Worm (Caenorhabditis elegans) whole organism, early embryonic: ENCODE results near the gene pals-23.
A peak's percentile ranks its signal among the peaks of the same experiment; 100 is the strongest.
"Not testable (repeated sequence)": the region's sequence is repeated elsewhere in the genome, so short reads cannot be mapped to it uniquely, and the experiment has no call there.

Experiments
- B0310.2 ChIP-seq: sonication (generic microtip); optimal IDR thresholded peaks from 2 replicates; lab custom pipeline; 2016; ENCODE audit warnings: mild to moderate bottlenecking, missing genetic modification characterization, missing compliant biosample characterization
- F13C5.2 ChIP-seq: sonication (generic microtip); optimal IDR thresholded peaks from 2 replicates; lab custom pipeline; 2017; ENCODE audit warnings: mild to moderate bottlenecking, missing genetic modification characterization, inconsistent platforms, missing compliant biosample characterization
- aly-1 ChIP-seq: sonication (generic microtip); optimal IDR thresholded peaks from 2 replicates; lab custom pipeline; 2016; ENCODE audit warnings: missing genetic modification characterization, missing compliant biosample characterization
- ama-1 ChIP-seq: fragments of 150-350 bp; optimal IDR thresholded peaks from 2 replicates; lab custom pipeline; 2014
- ceh-13 ChIP-seq: fragments of 200-800 bp; sonication (Bioruptor generic); optimal IDR thresholded peaks from 2 replicates; lab custom pipeline; 2018; ENCODE audit warnings: mild to moderate bottlenecking, missing genetic modification characterization, missing compliant biosample characterization
- ceh-36 ChIP-seq: sonication (generic microtip); optimal IDR thresholded peaks from 2 replicates; lab custom pipeline; 2016; ENCODE audit warnings: missing genetic modification characterization, inconsistent platforms, missing compliant biosample characterization
- ets-7 ChIP-seq: sonication (generic microtip); optimal IDR thresholded peaks from 2 replicates; lab custom pipeline; 2016; ENCODE audit warnings: missing genotype, missing genetic modification characterization, missing compliant biosample characterization
- flt-1 ChIP-seq: fragments of 200-800 bp; sonication (Bioruptor generic); IDR thresholded peaks from 2 replicates; pipeline ENCODE4 v1.3.6; 2022; ENCODE audit warnings: missing genetic modification characterization, missing compliant biosample characterization
- hmbx-1 ChIP-seq: sonication (generic microtip); optimal IDR thresholded peaks from 2 replicates; lab custom pipeline; 2016; ENCODE audit warnings: mild to moderate bottlenecking, missing genetic modification characterization, missing compliant biosample characterization
- hmg-4 ChIP-seq: fragments of 200-800 bp; sonication (Bioruptor generic); optimal IDR thresholded peaks from 2 replicates; lab custom pipeline; 2018; ENCODE audit warnings: mild to moderate bottlenecking, missing genetic modification characterization, missing compliant biosample characterization
- hnd-1 ChIP-seq: sonication (generic microtip); optimal IDR thresholded peaks from 2 replicates; lab custom pipeline; 2016; ENCODE audit warnings: missing genetic modification characterization, missing compliant biosample characterization
- pes-1 ChIP-seq: fragments of 200-800 bp; sonication (Bioruptor generic); IDR thresholded peaks from 2 replicates; pipeline ENCODE4 v1.3.6; 2022; ENCODE audit warnings: missing genetic modification reagents, missing genetic modification characterization, missing compliant biosample characterization
- scrt-1 ChIP-seq: fragments of 200-800 bp; sonication (Bioruptor generic); IDR thresholded peaks from 2 replicates; pipeline ENCODE4 v1.3.6; 2022; ENCODE audit warnings: missing genetic modification characterization, missing compliant biosample characterization
- sea-1 ChIP-seq: fragments of 200-800 bp; sonication (Bioruptor generic); conservative IDR thresholded peaks from 2 replicates; pipeline ENCODE4 v1.3.6; 2022; ENCODE audit warnings: missing genetic modification characterization, missing compliant biosample characterization
- tbx-11 ChIP-seq: fragments of 200-800 bp; sonication (Bioruptor generic); IDR thresholded peaks from 2 replicates; pipeline ENCODE4 v1.3.6; 2022; ENCODE audit warnings: missing genetic modification characterization, missing compliant biosample characterization
- tbx-37 ChIP-seq: fragments of 200-800 bp; sonication (Bioruptor generic); conservative IDR thresholded peaks from 2 replicates; pipeline ENCODE4 v1.3.6; 2022; ENCODE audit warnings: missing genetic modification reagents, missing genetic modification characterization, missing compliant biosample characterization
- tra-4 ChIP-seq: sonication (generic microtip); optimal IDR thresholded peaks from 2 replicates; lab custom pipeline; 2017; ENCODE audit warnings: missing genetic modification characterization, missing compliant biosample characterization

pals-23 gene

DNA sequence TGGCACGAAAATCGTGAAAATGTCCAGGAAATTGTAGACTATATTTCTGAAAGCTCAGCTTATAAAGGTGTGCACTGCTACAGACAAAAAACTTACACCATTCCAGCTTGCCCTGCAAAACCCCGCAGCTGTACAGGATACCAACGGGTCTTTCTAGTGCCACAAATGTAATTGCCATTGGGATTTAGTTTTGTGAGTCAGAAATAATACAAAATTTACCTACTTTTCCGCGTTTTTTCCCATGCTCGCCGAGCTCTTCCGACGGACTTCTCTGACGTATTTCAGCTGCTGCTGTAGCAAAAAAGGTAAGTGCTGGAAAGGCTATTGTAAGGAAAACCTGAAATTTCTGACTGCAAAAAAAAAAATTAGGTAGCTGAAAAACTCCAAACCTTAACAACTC is 27.6 kb upstream of the pals-23 start, which contains the start of gene C29F9.8:
TSS of gene C29F9.8 (minus strand) at position 101 of the 400 bp plus-strand sequence.
- TF ChIP-seq flt-1 (GFP tag; lab: Robert Waterston, UW); ets-7 (tag; lab: Kevin White, UChicago); ceh-36 (tag; lab: Kevin White, UChicago): not testable (repeated sequence)

DNA sequence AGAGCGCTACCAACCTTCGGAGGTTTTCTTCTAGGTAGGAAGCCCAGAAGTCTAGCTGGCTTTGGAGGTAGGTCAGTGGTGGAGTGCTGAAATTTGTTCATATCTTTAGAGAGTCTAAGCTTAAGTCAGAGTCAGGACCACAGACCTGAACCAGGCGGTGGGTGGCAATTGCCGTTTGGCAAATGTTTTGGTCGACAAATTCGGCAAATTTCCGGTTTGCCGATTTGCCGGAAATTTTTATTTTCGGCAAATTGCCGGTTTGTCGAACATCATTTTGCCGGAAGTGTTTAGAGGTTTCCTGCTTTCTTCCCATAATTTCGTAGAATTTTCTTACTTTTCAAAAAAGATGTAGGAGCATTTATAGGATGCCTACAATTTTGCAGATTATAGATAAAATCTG is 25.8 kb upstream of the pals-23 start, which contains the start of gene C29F9.9:
TSS of gene C29F9.9 (minus strand) at position 101 of the 400 bp plus-strand sequence.
- not testable (repeated sequence) for TF ChIP-seq aly-1 (tag; lab: Kevin White, UChicago); flt-1 (GFP tag; lab: Robert Waterston, UW); ama-1 (lab: Kevin White, UChicago)

DNA sequence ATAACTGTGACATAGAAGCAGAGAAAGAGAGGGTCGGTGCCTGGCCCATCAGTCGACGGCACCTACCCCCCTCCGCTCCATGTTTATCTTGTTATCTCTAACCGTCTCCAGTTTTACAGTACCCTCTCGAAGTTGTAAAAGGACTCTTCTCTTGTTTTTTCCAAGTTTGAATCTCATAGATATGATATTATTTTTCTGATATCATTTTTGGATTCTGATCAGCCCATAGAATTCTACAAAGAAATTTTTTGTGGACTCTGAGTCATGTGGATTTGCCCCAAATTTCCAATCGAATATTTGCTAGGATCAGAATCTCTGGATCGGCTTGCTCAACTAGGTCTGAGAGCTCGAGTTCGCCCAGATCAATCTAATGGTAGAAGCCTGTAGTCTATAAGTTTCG is 10.0 kb upstream of the pals-23 start, which contains the start of gene C29F9.6:
TSS of gene C29F9.6 (plus strand) at position 301 of the 400 bp plus-strand sequence.
- TF ChIP-seq pes-1 (GFP tag; lab: Robert Waterston, UW) (no peak), hmbx-1 (tag; lab: Kevin White, UChicago) (no peak), ceh-13 (GFP tag; lab: Kevin White, UChicago) (no peak)

DNA sequence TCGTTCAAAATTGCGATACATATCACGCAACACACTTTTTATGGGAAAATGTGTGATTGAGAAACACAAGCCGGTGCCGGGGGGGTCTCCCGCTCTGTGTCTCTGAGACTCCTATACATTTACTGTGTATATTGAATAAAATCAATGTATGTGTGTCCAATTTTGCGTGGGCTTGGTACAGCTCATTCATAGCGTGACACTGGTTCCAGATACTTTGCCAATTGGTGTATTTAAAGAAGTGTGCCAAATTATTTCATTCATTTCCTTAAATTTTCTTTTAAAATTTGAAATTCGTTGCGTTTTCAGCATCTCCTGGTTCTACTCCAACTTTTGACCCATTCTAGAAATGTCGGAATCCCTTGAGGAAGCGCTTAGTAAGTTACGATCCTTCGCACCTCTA is 7.4 kb upstream of the pals-23 start, which contains the start of gene C29F9.5:
TSS of gene C29F9.5 (plus strand) at position 301 of the 400 bp plus-strand sequence.
- no peak for TF ChIP-seq ets-7 (tag; lab: Kevin White, UChicago)
- no peak for TF ChIP-seq ceh-36 (tag; lab: Kevin White, UChicago)
- no peak for TF ChIP-seq pes-1 (GFP tag; lab: Robert Waterston, UW)
- TF ChIP-seq F13C5.2: no peak
- no peak for TF ChIP-seq flt-1 (GFP tag; lab: Robert Waterston, UW)

DNA sequence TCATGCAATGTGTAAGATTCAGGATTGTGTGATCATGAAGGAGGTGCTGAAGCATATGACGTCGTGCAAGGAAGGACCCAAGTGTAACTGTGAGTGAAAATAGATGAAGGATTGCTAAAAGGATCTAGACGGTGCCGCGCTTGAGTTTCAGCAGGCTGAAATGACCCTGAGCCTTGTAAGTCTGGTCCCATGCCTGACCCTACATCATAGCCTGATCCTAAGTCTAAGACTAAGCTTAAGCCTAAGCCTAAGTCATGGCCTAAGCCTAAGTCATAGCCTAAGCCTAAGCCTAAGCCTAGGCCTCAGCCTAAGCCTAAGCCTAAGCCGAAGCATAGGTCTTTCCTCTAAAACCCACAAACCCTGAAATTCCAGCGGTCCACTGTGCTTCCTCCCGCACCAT is 6.7 kb upstream of the pals-23 start:
- TF ChIP-seq ceh-36 (tag; lab: Kevin White, UChicago) (peak; percentile 45), hmg-4 (GFP tag; lab: Kevin White, UChicago) (no peak), hnd-1 (tag; lab: Kevin White, UChicago) (no peak), sea-1 (GFP tag; lab: Robert Waterston, UW) (no peak), scrt-1 (GFP tag; lab: Robert Waterston, UW) (no peak)

DNA sequence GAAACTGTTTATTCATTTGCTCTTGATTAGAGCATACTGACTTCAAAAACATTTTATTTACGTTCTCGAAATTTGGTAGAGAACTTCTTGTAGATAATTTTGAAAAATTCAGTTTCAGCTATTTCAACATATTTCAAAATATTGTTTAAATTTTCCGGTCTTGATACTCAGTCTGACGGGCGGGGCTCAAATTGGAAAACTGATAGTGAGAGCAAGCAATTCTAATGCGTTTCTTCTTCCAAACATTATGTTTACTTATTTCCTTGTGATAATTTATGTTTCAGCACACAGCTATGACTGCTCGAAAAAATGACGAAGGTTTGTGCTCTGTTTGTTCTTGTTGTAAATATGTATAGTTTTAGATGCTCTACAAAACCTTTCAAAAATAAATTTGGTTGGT is 4.4 kb upstream of the pals-23 start, which contains the start of gene pals-24:
TSS of gene pals-24 (plus strand) at position 237 of the 400 bp plus-strand sequence.
- no peak for TF ChIP-seq ceh-13 (GFP tag; lab: Kevin White, UChicago)
- TF ChIP-seq F13C5.2: no peak
- TF ChIP-seq hmg-4 (GFP tag; lab: Kevin White, UChicago): no peak

DNA sequence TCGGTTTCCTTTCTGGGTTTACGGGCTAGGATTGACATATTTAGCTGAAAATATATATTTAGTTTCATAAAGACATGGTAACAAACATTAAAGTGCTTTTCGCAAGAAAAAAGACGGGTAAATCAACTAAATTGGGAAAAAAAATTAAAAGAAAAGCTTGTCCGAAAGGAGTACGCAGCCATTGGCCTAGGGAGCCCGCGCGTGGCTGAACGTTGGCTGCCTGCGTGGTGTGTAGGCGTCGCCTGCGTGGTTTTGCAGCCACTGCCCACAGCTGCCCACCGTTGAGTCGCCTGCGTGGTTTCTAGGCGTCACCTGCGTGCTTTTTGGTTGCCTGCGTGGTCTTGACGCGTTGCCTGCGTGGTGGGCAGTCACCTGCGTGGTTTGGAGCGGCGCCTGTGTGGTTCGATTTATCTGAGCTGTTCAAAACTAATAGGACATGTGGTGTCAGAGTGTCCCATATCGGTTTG is 2.6 kb upstream of the pals-23 start, which contains the start of gene C29F9.12:
TSS of gene C29F9.12 (minus strand) at position 51 of the 467 bp plus-strand sequence.
- TF ChIP-seq scrt-1 (GFP tag; lab: Robert Waterston, UW); B0310.2 (tag; lab: Kevin White, UChicago); ets-7 (tag; lab: Kevin White, UChicago): not testable (repeated sequence)

DNA sequence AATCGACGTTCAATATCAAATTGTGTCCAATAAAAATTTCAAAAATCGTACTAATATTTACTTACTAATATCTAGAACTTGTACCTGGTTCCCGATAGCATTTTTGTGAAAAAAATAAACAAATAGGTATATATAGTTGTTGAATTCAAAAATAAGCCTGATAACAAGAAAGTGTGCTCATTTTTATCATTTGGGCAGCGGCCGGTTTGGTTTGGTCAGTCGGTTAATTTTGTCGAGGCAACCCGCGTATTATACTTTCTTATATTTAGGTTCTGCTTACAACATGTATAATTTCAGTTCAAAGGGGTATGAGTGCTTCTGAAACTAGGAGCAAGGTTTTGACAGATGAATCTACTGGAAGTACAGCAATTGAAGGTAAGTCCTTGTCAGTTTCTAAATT is 6.1 kb downstream of the pals-23 start, which contains the start of the genes nhr-280 and C29F9.2:
TSS of gene nhr-280 (minus strand) at position 101 of the 400 bp plus-strand sequence.
TSS of gene C29F9.2 (plus strand) at position 298 of the 400 bp plus-strand sequence.
- TF ChIP-seq aly-1 (tag; lab: Kevin White, UChicago) (no peak), B0310.2 (tag; lab: Kevin White, UChicago) (no peak), ceh-36 (tag; lab: Kevin White, UChicago) (no peak), tra-4 (no peak), flt-1 (GFP tag; lab: Robert Waterston, UW) (no peak), F13C5.2 (no peak), pes-1 (GFP tag; lab: Robert Waterston, UW) (no peak), hnd-1 (tag; lab: Kevin White, UChicago) (no peak), scrt-1 (GFP tag; lab: Robert Waterston, UW) (no peak), tbx-37 (no peak), ets-7 (tag; lab: Kevin White, UChicago) (no peak), tbx-11 (GFP tag; lab: Robert Waterston, UW) (no peak)

DNA sequence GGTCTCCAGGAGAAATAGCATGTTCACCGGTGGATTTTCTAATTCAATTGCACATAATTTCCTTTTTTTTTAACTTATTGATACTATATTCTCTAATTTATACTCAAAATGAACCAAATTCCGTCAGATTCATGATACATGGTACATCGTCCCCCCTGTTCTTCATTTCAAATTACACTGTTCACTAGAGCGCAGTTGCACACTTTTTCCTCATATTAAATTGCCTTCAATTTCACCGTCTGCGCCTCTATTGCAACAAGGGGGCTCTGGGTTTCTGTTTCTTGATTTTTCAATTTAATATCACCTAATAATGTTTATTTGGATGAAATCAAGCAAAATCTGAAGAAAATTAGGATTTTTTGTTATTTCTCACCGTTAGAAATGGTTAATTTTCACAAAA is 7.0 kb downstream of the pals-23 start:
- no peak for TF ChIP-seq hmg-4 (GFP tag; lab: Kevin White, UChicago)
- peak; percentile 31 for TF ChIP-seq F13C5.2
- no peak for TF ChIP-seq hnd-1 (tag; lab: Kevin White, UChicago)
